Fruit fly (Drosophila melanogaster) whole organism, embryonic: ENCODE measurements around the gene Mdh1.
A peak's percentile ranks its signal among the peaks of the same experiment; 100 is the strongest.

Experiments
- Atf-2 ChIP-seq: fragments of 200-800 bp; sonication (Bioruptor generic); optimal IDR thresholded peaks from 2 replicates; lab custom pipeline; 2016; ENCODE audit warnings: missing biosample characterization, missing genetic modification characterization
- BEAF-32 ChIP-seq: fragments of 200-800 bp; sonication (Bioruptor generic); optimal IDR thresholded peaks from 3 replicates; lab custom pipeline; 2017; ENCODE audit warnings: missing biosample characterization, missing genetic modification characterization, mild to moderate bottlenecking, moderate library complexity, missing genetic modification reagents
- Blimp-1 ChIP-seq: fragments of 200-800 bp; sonication (Bioruptor generic); optimal IDR thresholded peaks from 3 replicates; lab custom pipeline; 2018; ENCODE audit warnings: missing biosample characterization, missing genetic modification characterization, mild to moderate bottlenecking, moderate library complexity, missing genetic modification reagents
- CG10543 ChIP-seq: fragments of 200-800 bp; sonication (Bioruptor generic); optimal IDR thresholded peaks from 3 replicates; lab custom pipeline; 2017; ENCODE audit warnings: missing biosample characterization, mild to moderate bottlenecking, missing genetic modification characterization, moderate library complexity
- CG10654 ChIP-seq: fragments of 200-800 bp; sonication (Bioruptor generic); optimal IDR thresholded peaks from 2 replicates; lab custom pipeline; 2016; ENCODE audit warnings: missing biosample characterization, missing genetic modification characterization
- CG11695 ChIP-seq: fragments of 200-800 bp; sonication (Bioruptor generic); IDR thresholded peaks from 3 replicates; pipeline ENCODE4 v1.3.6; 2022; ENCODE audit warnings: missing biosample characterization, missing genetic modification characterization
- CG12219 ChIP-seq: fragments of 200-800 bp; sonication (Bioruptor generic); optimal IDR thresholded peaks from 3 replicates; lab custom pipeline; 2018; ENCODE audit warnings: missing biosample characterization, mild to moderate bottlenecking, missing genetic modification characterization
- CG12391 ChIP-seq: fragments of 200-800 bp; sonication (Bioruptor generic); optimal IDR thresholded peaks from 3 replicates; lab custom pipeline; 2018; ENCODE audit warnings: missing biosample characterization, mild to moderate bottlenecking, missing genetic modification characterization, moderate library complexity
- CG15479 ChIP-seq: fragments of 200-800 bp; sonication (Bioruptor generic); optimal IDR thresholded peaks from 3 replicates; lab custom pipeline; 2019; ENCODE audit warnings: missing biosample characterization, mild to moderate bottlenecking, missing genetic modification characterization, moderate library complexity
- CG17568 ChIP-seq: fragments of 200-800 bp; sonication (Bioruptor generic); optimal IDR thresholded peaks from 2 replicates; lab custom pipeline; 2018; ENCODE audit warnings: missing biosample characterization, mild to moderate bottlenecking, missing genetic modification characterization, moderate library complexity
- CG17829 ChIP-seq: fragments of 200-800 bp; optimal IDR thresholded peaks from 2 replicates; lab custom pipeline; 2019; ENCODE audit warnings: missing biosample characterization, mild to moderate bottlenecking, missing genetic modification characterization, moderate library complexity
- CG2120 ChIP-seq: fragments of 200-800 bp; sonication (Bioruptor generic); optimal IDR thresholded peaks from 3 replicates; lab custom pipeline; 2016; ENCODE audit warnings: missing biosample characterization, missing genetic modification characterization
- CG31441 ChIP-seq: fragments of 200-800 bp; sonication (Bioruptor generic); IDR thresholded peaks from 2 replicates; pipeline ENCODE4 v1.3.6; 2022; ENCODE audit warnings: missing biosample characterization, missing genetic modification characterization
- CG34224 ChIP-seq: fragments of 200-800 bp; sonication (Bioruptor generic); IDR thresholded peaks from 3 replicates; pipeline ENCODE4 v1.3.6; 2022; ENCODE audit warnings: missing biosample characterization, missing genetic modification characterization; ENCODE audit not compliant: partially characterized antibody
- CG6272 ChIP-seq: fragments of 200-800 bp; sonication (Bioruptor generic); IDR thresholded peaks from 2 replicates; pipeline ENCODE4 v1.3.6; 2022; ENCODE audit warnings: missing biosample characterization, missing genetic modification characterization
- CG6654 ChIP-seq: fragments of 200-800 bp; sonication (Bioruptor generic); optimal IDR thresholded peaks from 2 replicates; lab custom pipeline; 2017; ENCODE audit warnings: missing biosample characterization, mild to moderate bottlenecking, missing genetic modification characterization
- CG6813 ChIP-seq: fragments of 200-800 bp; sonication (Bioruptor generic); optimal IDR thresholded peaks from 2 replicates; lab custom pipeline; 2017; ENCODE audit warnings: missing biosample characterization, missing genetic modification characterization, mild to moderate bottlenecking, moderate library complexity, missing genetic modification reagents
- CG7372 ChIP-seq: fragments of 200-800 bp; sonication (Bioruptor generic); IDR thresholded peaks from 2 replicates; pipeline ENCODE4 v1.3.6; 2022; ENCODE audit warnings: missing biosample characterization, missing genetic modification characterization
- CG7745 ChIP-seq: fragments of 200-800 bp; sonication (Bioruptor generic); optimal IDR thresholded peaks from 2 replicates; lab custom pipeline; 2018; ENCODE audit warnings: missing biosample characterization, mild to moderate bottlenecking, missing genetic modification characterization, moderate library complexity
- CG7786 ChIP-seq: fragments of 200-800 bp; sonication (Bioruptor generic); optimal IDR thresholded peaks from 2 replicates; lab custom pipeline; 2016; ENCODE audit warnings: missing biosample characterization, missing genetic modification characterization
- CG7839 ChIP-seq: fragments of 200-800 bp; sonication (Bioruptor generic); optimal IDR thresholded peaks from 3 replicates; lab custom pipeline; 2018; ENCODE audit warnings: missing biosample characterization, mild to moderate bottlenecking, missing genetic modification characterization, moderate library complexity
- CG7987 ChIP-seq: fragments of 200-800 bp; sonication (Bioruptor generic); optimal IDR thresholded peaks from 2 replicates; lab custom pipeline; 2018; ENCODE audit warnings: missing biosample characterization, mild to moderate bottlenecking, missing genetic modification characterization, moderate library complexity
- CG8281 ChIP-seq: fragments of 200-800 bp; sonication (Bioruptor generic); optimal IDR thresholded peaks from 2 replicates; lab custom pipeline; 2018; ENCODE audit warnings: missing biosample characterization, mild to moderate bottlenecking, missing genetic modification characterization, moderate library complexity
- CG9727 ChIP-seq: fragments of 200-800 bp; sonication (Bioruptor generic); optimal IDR thresholded peaks from 3 replicates; lab custom pipeline; 2017; ENCODE audit warnings: missing biosample characterization, mild to moderate bottlenecking, missing genetic modification characterization
- CG9876 ChIP-seq: fragments of 200-800 bp; sonication (Bioruptor generic); optimal IDR thresholded peaks from 2 replicates; lab custom pipeline; 2016; ENCODE audit warnings: missing biosample characterization, missing genetic modification characterization
- Dip2 ChIP-seq: fragments of 200-800 bp; sonication (Bioruptor generic); IDR thresholded peaks from 2 replicates; pipeline ENCODE4 v1.3.6; 2022; ENCODE audit warnings: missing biosample characterization, missing genetic modification characterization
- Dip3 ChIP-seq: fragments of 200-800 bp; sonication (Bioruptor generic); optimal IDR thresholded peaks from 3 replicates; lab custom pipeline; 2016; ENCODE audit warnings: missing biosample characterization, missing genetic modification characterization
- E2f1 ChIP-seq: fragments of 200-800 bp; sonication (Bioruptor generic); IDR thresholded peaks from 2 replicates; pipeline ENCODE4 v1.3.6; 2022; ENCODE audit warnings: missing biosample characterization, missing genetic modification characterization
- HHEX ChIP-seq: fragments of 200-800 bp; sonication (Bioruptor generic); optimal IDR thresholded peaks from 3 replicates; lab custom pipeline; 2017; ENCODE audit warnings: missing biosample characterization, mild to moderate bottlenecking, missing genetic modification characterization, missing genetic modification reagents
- HLH54F ChIP-seq: fragments of 200-800 bp; sonication (Bioruptor generic); optimal IDR thresholded peaks from 3 replicates; lab custom pipeline; 2016; ENCODE audit warnings: missing biosample characterization, missing genetic modification characterization
- Mrtf ChIP-seq: fragments of 200-800 bp; sonication (Bioruptor generic); IDR thresholded peaks from 3 replicates; pipeline ENCODE4 v1.3.6; 2022; ENCODE audit warnings: missing biosample characterization, missing genetic modification characterization
- NfI ChIP-seq: fragments of 200-800 bp; sonication (Bioruptor generic); optimal IDR thresholded peaks from 3 replicates; lab custom pipeline; 2018; ENCODE audit warnings: missing biosample characterization, mild to moderate bottlenecking, missing genetic modification characterization, moderate library complexity
- Sox100B ChIP-seq: fragments of 200-800 bp; sonication (Bioruptor generic); optimal IDR thresholded peaks from 3 replicates; lab custom pipeline; 2018; ENCODE audit warnings: missing biosample characterization, mild to moderate bottlenecking, missing genetic modification characterization
- ase ChIP-seq: fragments of 200-800 bp; sonication (Bioruptor generic); IDR thresholded peaks from 3 replicates; pipeline ENCODE4 v1.3.6; 2022; ENCODE audit warnings: missing biosample characterization, missing genetic modification characterization
- cas ChIP-seq: fragments of 200-800 bp; sonication (Bioruptor generic); IDR thresholded peaks from 2 replicates; pipeline ENCODE4 v1.3.6; 2022; ENCODE audit warnings: missing biosample characterization, missing genetic modification characterization
- dysf ChIP-seq: fragments of 200-800 bp; sonication (Bioruptor generic); IDR thresholded peaks from 3 replicates; pipeline ENCODE4 v1.3.6; 2022; ENCODE audit warnings: missing biosample characterization, missing genetic modification characterization
- emc ChIP-seq: fragments of 200-800 bp; sonication (Bioruptor generic); optimal IDR thresholded peaks from 2 replicates; lab custom pipeline; 2016; ENCODE audit warnings: missing biosample characterization, missing genetic modification characterization
- ems ChIP-seq: fragments of 200-800 bp; sonication (Bioruptor generic); optimal IDR thresholded peaks from 3 replicates; lab custom pipeline; 2016; ENCODE audit warnings: missing biosample characterization, missing genetic modification characterization
- exex ChIP-seq: fragments of 200-800 bp; sonication (Bioruptor generic); optimal IDR thresholded peaks from 4 replicates; lab custom pipeline; 2018; ENCODE audit warnings: missing biosample characterization, mild to moderate bottlenecking, missing genetic modification characterization, moderate library complexity
- gem ChIP-seq: fragments of 200-800 bp; sonication (Bioruptor generic); optimal IDR thresholded peaks from 2 replicates; lab custom pipeline; 2019; ENCODE audit warnings: missing biosample characterization, mild to moderate bottlenecking, missing genetic modification characterization, moderate library complexity
- jing ChIP-seq: fragments of 200-800 bp; sonication (Bioruptor generic); optimal IDR thresholded peaks from 2 replicates; lab custom pipeline; 2018; ENCODE audit warnings: missing biosample characterization, mild to moderate bottlenecking, missing genetic modification characterization
- ken ChIP-seq: fragments of 200-800 bp; sonication (Bioruptor generic); IDR thresholded peaks from 3 replicates; pipeline ENCODE4 v1.3.6; 2022; ENCODE audit warnings: missing biosample characterization, missing genetic modification characterization
- pho ChIP-seq: fragments of 200-800 bp; sonication (Bioruptor generic); optimal IDR thresholded peaks from 2 replicates; lab custom pipeline; 2016; ENCODE audit warnings: missing biosample characterization, missing genetic modification characterization
- pita ChIP-seq: fragments of 200-800 bp; sonication (Bioruptor generic); optimal IDR thresholded peaks from 2 replicates; lab custom pipeline; 2017; ENCODE audit warnings: missing biosample characterization, mild to moderate bottlenecking, missing genetic modification characterization
- psq ChIP-seq: fragments of 200-800 bp; sonication (Bioruptor generic); optimal IDR thresholded peaks from 2 replicates; lab custom pipeline; 2017; ENCODE audit warnings: missing biosample characterization, missing genetic modification characterization
- pzg ChIP-seq: fragments of 200-800 bp; sonication (Bioruptor generic); optimal IDR thresholded peaks from 3 replicates; lab custom pipeline; 2018; ENCODE audit warnings: missing biosample characterization, mild to moderate bottlenecking, missing genetic modification characterization, moderate library complexity
- scrt ChIP-seq: fragments of 200-800 bp; sonication (Bioruptor generic); optimal IDR thresholded peaks from 2 replicates; lab custom pipeline; 2018; ENCODE audit warnings: missing biosample characterization, mild to moderate bottlenecking, missing genetic modification characterization, moderate library complexity
- sens-2 ChIP-seq: fragments of 200-800 bp; sonication (Bioruptor generic); IDR thresholded peaks from 2 replicates; pipeline ENCODE4 v1.3.6; 2022; ENCODE audit warnings: missing biosample characterization, missing genetic modification characterization
- sna ChIP-seq: fragments of 200-800 bp; sonication (Bioruptor generic); IDR thresholded peaks from 2 replicates; pipeline ENCODE4 v1.3.6; 2022; ENCODE audit warnings: missing biosample characterization, missing genetic modification characterization; ENCODE audit not compliant: partially characterized antibody
- tio ChIP-seq: fragments of 200-800 bp; sonication (Bioruptor generic); optimal IDR thresholded peaks from 2 replicates; lab custom pipeline; 2017; ENCODE audit warnings: missing biosample characterization, missing genetic modification characterization, inconsistent platforms
- vfl ChIP-seq: fragments of 200-800 bp; sonication (Bioruptor generic); optimal IDR thresholded peaks from 2 replicates; lab custom pipeline; 2016; ENCODE audit warnings: missing biosample characterization, missing genetic modification characterization
- vvl ChIP-seq: fragments of 200-800 bp; sonication (Bioruptor generic); IDR thresholded peaks from 2 replicates; pipeline ENCODE4 v1.3.6; 2022; ENCODE audit warnings: missing biosample characterization, missing genetic modification characterization

The Mdh1 gene

dm6 chr2L:10396488-10396824 is 324 bp upstream of the Mdh1 start, which contains the start of gene Cnot4 (continued):
- TF ChIP-seq BEAF-32 (peak; percentile 69), CG8281 (tag; lab: Kevin White, UChicago) (no peak), Dip2 (GFP tag; lab: Robert Waterston, UW) (no peak), emc (GFP tag; lab: Kevin White, UChicago) (no peak), scrt (GFP tag; lab: Kevin White, UChicago) (no peak), CG10543 (GFP tag; lab: Kevin White, UChicago) (no peak), CG11695 (GFP tag; lab: Robert Waterston, UW) (no peak), CG7839 (tag; lab: Kevin White, UChicago) (no peak), CG6272 (GFP tag; lab: Robert Waterston, UW) (no peak), HHEX (GFP tag; lab: Kevin White, UChicago) (no peak), CG7786 (GFP tag; lab: Kevin White, UChicago) (no peak), CG12219 (no peak), tio (GFP tag; lab: Kevin White, UChicago) (no peak), sna (GFP tag; lab: Robert Waterston, UW) (no peak), Blimp-1 (GFP tag; lab: Kevin White, UChicago) (no peak), Sox100B (no peak), exex (tag; lab: Kevin White, UChicago) (no peak), CG9727 (GFP tag; lab: Kevin White, UChicago) (no peak), CG7372 (no peak), vvl (peak; percentile 14; the same call in 1 of the 2 replicates), CG31441 (GFP tag; lab: Robert Waterston, UW) (peak; percentile 89; the same call in 1 of the 2 replicates), Dip3 (GFP tag; lab: Kevin White, UChicago) (no peak), ems (no peak), E2f1 (GFP tag; lab: Robert Waterston, UW) (no peak), NfI (GFP tag; lab: Kevin White, UChicago) (no peak), ken (GFP tag; lab: Robert Waterston, UW) (no peak), HLH54F (GFP tag; lab: Kevin White, UChicago) (no peak), CG12391 (peak; percentile 33), CG17568 (GFP tag; lab: Kevin White, UChicago) (no peak), dysf (GFP tag; lab: Robert Waterston, UW) (no peak), ase (no peak), CG9876 (GFP tag; lab: Kevin White, UChicago) (no peak), cas (no peak), psq (GFP tag; lab: Kevin White, UChicago) (no peak), vfl (GFP tag; lab: Kevin White, UChicago) (no peak), CG2120 (no peak), sens-2 (GFP tag; lab: Robert Waterston, UW) (no peak), CG15479 (no peak), pho (GFP tag; lab: Kevin White, UChicago) (no peak), CG34224 (no peak), pita (GFP tag; lab: Kevin White, UChicago) (no peak), gem (tag; lab: Kevin White, UChicago) (peak; percentile 24), CG7987 (GFP tag; lab: Kevin White, UChicago) (no peak), Atf-2 (GFP tag; lab: Kevin White, UChicago) (no peak), CG6813 (GFP tag; lab: Kevin White, UChicago) (no peak), Mrtf (GFP tag; lab: Robert Waterston, UW) (no peak), jing (GFP tag; lab: Kevin White, UChicago) (no peak), CG17829 (tag; lab: Kevin White, UChicago) (peak; percentile 29), pzg (GFP tag; lab: Kevin White, UChicago) (peak; percentile 31), CG10654 (GFP tag; lab: Kevin White, UChicago) (no peak), CG6654 (GFP tag; lab: Kevin White, UChicago) (no peak), CG7745 (no peak)
